Worm (Caenorhabditis elegans): ENCODE results near the gene T14B4.20.

Gene T14B4.20

DNA sequence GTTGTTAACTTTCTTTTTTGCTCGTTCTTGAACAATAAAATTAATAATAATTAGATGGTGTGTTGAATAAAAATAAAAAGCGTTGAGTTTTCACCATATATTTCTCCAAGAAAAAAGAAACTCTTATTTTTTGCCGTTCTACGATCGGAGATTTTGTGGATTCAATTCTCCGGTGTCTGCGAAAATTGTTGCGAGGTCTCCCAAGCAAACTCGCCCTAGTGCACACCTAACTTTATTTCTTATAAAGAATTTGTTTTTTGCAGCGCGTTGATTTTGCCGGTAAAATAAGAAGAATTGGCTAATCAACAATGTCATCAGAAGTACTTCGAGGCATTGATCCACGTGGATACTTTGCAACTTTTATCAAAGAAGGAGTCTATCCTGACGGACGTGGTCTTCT, 24.7 kb downstream of the T14B4.20 start, which contains the start of gene exos-8 (continued):
- TF ChIP-seq pax-3 (tag; optimal IDR thresholded peaks at IDR 0.05) (peak; percentile 35), fos-1 (tag; optimal IDR thresholded peaks at IDR 0.05) (peak; percentile 22), ceh-82 (tag; optimal IDR thresholded peaks at IDR 0.05) (peak in 2 of 3 experiments; percentile 33 to 71), unc-130 (tag; optimal IDR thresholded peaks at IDR 0.05) (peak; percentile 11), lin-15B (tag; optimal IDR thresholded peaks at IDR 0.05) (peak; percentile 81), tbx-2 (tag; optimal IDR thresholded peaks at IDR 0.05) (peak; percentile 56), ztf-11 (tag; optimal IDR thresholded peaks at IDR 0.05) (peak in 1 of 2 experiments; percentile 17), blmp-1 (tag; optimal IDR thresholded peaks at IDR 0.05) (peak; percentile 55), snu-23 (GFP tag; optimal IDR thresholded peaks at IDR 0.05) (peak; percentile 66), jun-1 (tag; optimal IDR thresholded peaks at IDR 0.05) (peak; percentile 13), efl-3 (GFP tag; optimal IDR thresholded peaks at IDR 0.05) (no peak), lir-3 (tag; optimal IDR thresholded peaks at IDR 0.05; ENCODE audit: poor library complexity) (peak; percentile 75), vab-15 (tag; optimal IDR thresholded peaks at IDR 0.05) (peak; percentile 16)

DNA sequence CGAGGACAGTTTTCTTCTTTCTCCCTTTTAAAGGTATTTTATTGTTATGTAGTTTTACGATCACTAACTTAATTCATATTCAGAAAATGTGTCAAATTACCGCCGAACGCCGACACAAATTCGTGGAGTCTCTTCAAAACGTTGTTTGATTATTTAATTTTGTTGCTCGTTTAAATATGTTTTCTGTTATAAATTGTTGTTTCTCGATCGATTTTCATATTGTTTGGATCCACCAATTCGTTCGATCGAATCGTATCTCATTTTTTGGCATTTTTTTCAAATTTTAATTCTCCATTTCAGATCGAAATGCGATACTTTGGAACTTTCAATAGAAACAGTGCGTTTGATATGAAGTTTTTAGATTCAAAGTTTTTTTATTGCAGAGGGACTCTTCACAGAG, 25.9 kb downstream of the T14B4.20 start, which contains the start of gene F41G3.6:
Gene F41G3.6, plus strand, starts transcription at position 301 of the 400 bp plus-strand sequence.
- TF ChIP-seq blmp-1 (tag; optimal IDR thresholded peaks at IDR 0.05): no peak
- no peak for TF ChIP-seq egl-27 (tag; optimal IDR thresholded peaks at IDR 0.05)
- no peak for TF ChIP-seq Y116A8C.19 (tag; optimal IDR thresholded peaks at IDR 0.05; ENCODE audit: borderline replicate concordance)

DNA sequence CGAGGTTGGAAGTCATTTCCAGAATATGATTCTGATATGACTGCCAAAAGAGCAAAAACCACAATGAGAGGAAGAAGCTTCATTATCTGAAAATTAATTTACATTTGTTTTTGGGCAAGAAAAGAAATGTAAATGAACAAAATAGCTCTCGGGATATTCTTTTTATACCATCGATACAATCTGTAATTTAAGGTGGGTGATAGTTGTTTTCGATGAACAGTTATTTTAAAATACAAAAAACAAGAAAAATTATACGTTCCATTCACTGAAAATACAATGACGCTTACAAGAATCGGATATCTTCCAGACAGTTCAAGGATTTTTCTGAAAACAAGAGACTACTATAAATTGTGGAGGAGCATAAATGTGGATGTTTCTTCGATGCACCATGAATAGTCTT, 27.9 kb downstream of the T14B4.20 start, which contains the start of gene ins-15:
Gene ins-15, minus strand, starts transcription at position 101 of the 400 bp plus-strand sequence.
- TF ChIP-seq efl-1 (optimal IDR thresholded peaks at IDR 0.05) (no peak), efl-1 (GFP tag; optimal IDR thresholded peaks at IDR 0.05 in 1 of 2) (peak in 1 of 2 experiments; percentile 12), mab-9 (GFP tag; IDR thresholded peaks at IDR 0.05) (no peak)

DNA sequence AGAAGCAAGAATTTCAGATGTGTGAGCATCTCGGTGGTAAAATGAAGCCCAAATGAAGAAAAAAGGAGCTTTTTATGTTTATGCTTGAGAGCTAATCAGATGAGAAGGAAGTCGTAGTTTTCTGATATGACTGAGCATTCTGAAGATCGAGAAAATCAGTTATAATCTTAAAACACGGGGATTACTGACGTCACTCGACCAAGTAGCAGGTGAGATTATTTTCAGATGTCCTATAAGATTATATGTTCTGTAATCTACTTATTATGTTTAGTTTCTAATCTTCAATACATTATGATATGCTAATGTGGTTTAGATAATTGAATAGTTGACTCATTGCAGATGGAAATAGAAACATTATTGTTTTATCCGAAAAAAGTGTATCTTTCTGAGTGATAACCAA, 29.1 kb downstream of the T14B4.20 start, which contains the start of gene ins-14:
Gene ins-14, minus strand, starts transcription at position 32 of the 400 bp plus-strand sequence.
- TF ChIP-seq rnt-1 (tag; optimal IDR thresholded peaks at IDR 0.05) (no peak), mdl-1 (tag; optimal IDR thresholded peaks at IDR 0.05) (no peak), ces-1 (GFP tag; optimal IDR thresholded peaks at IDR 0.05) (no peak), sox-4 (tag; optimal IDR thresholded peaks at IDR 0.05) (peak; percentile 28), jun-1 (tag; optimal IDR thresholded peaks at IDR 0.05) (no peak), ets-5 (GFP tag; IDR thresholded peaks at IDR 0.05) (no peak), lin-13 (GFP tag; optimal IDR thresholded peaks at IDR 0.05) (no peak), Y116A8C.19 (tag; optimal IDR thresholded peaks at IDR 0.05; ENCODE audit: borderline replicate concordance) (no peak), zip-4 (GFP tag; optimal IDR thresholded peaks at IDR 0.05) (no peak), nhr-20 (tag; optimal IDR thresholded peaks at IDR 0.05) (peak; percentile 4), dsc-1 (tag; optimal IDR thresholded peaks at IDR 0.05) (peak; percentile 96), nhr-85 (tag) (no peak), ceh-90 (tag; optimal IDR thresholded peaks at IDR 0.05) (no peak), F16B12.6 (tag; optimal IDR thresholded peaks at IDR 0.05) (no peak), elt-2 (tag; optimal IDR thresholded peaks at IDR 0.05) (no peak), unc-130 (tag; optimal IDR thresholded peaks at IDR 0.05) (no peak), fos-1 (tag; optimal IDR thresholded peaks at IDR 0.05) (peak; percentile 33), tbx-2 (tag; optimal IDR thresholded peaks at IDR 0.05) (no peak), hpl-2 (GFP tag; optimal IDR thresholded peaks at IDR 0.05) (no peak), elt-3 (tag; optimal IDR thresholded peaks at IDR 0.05) (no peak), pax-3 (tag; optimal IDR thresholded peaks at IDR 0.05) (peak; percentile 50), nhr-11 (tag; optimal IDR thresholded peaks at IDR 0.05) (no peak), grh-1 (GFP tag; IDR thresholded peaks at IDR 0.05) (no peak), aly-2 (tag; optimal IDR thresholded peaks at IDR 0.05) (no peak), hlh-4 (tag; optimal IDR thresholded peaks at IDR 0.05) (no peak), xbp-1 (tag; optimal IDR thresholded peaks at IDR 0.05) (no peak), lir-3 (tag; optimal IDR thresholded peaks at IDR 0.05; ENCODE audit: poor library complexity) (no peak), lin-14 (GFP tag; optimal IDR thresholded peaks at IDR 0.05) (no peak), ama-1 (optimal IDR thresholded peaks at IDR 0.05) (no peak), fkh-8 (tag; optimal IDR thresholded peaks at IDR 0.05) (peak; percentile 80), nhr-237 (tag; optimal IDR thresholded peaks at IDR 0.05) (no peak), egl-13 (tag; optimal IDR thresholded peaks at IDR 0.05) (peak; percentile 60), hlh-17 (GFP tag; optimal IDR thresholded peaks at IDR 0.05; ENCODE audit: borderline replicate concordance) (no peak), ceh-82 (tag; optimal IDR thresholded peaks at IDR 0.05) (no peak), tlp-1 (tag; optimal IDR thresholded peaks at IDR 0.05) (no peak), lsy-2 (tag; optimal IDR thresholded peaks at IDR 0.05) (no peak)
